Fruit fly (Drosophila melanogaster) whole organism, embryonic: ENCODE results near the gene Gsc.

Experiments
- Ada2b ChIP-seq: fragments of 200-800 bp; sonication (Bioruptor generic); IDR thresholded peaks from 2 replicates; pipeline ENCODE4 v1.3.6; 2022; ENCODE audit warnings: missing biosample characterization, missing genetic modification characterization
- BEAF-32 ChIP-seq: fragments of 200-800 bp; sonication (Bioruptor generic); optimal IDR thresholded peaks from 3 replicates; lab custom pipeline; 2017; ENCODE audit warnings: missing biosample characterization, missing genetic modification characterization, mild to moderate bottlenecking, moderate library complexity, missing genetic modification reagents
- Blimp-1 ChIP-seq: fragments of 200-800 bp; sonication (Bioruptor generic); optimal IDR thresholded peaks from 3 replicates; lab custom pipeline; 2018; ENCODE audit warnings: missing biosample characterization, missing genetic modification characterization, mild to moderate bottlenecking, moderate library complexity, missing genetic modification reagents
- CG1024 ChIP-seq: fragments of 200-800 bp; sonication (Bioruptor generic); IDR thresholded peaks from 2 replicates; pipeline ENCODE4 v1.3.6; 2022; ENCODE audit warnings: missing biosample characterization, missing genetic modification characterization
- CG10462 ChIP-seq: fragments of 200-800 bp; sonication (Bioruptor generic); optimal IDR thresholded peaks from 2 replicates; lab custom pipeline; 2016; ENCODE audit warnings: missing biosample characterization, missing genetic modification characterization
- CG12391 ChIP-seq: fragments of 200-800 bp; sonication (Bioruptor generic); optimal IDR thresholded peaks from 3 replicates; lab custom pipeline; 2018; ENCODE audit warnings: missing biosample characterization, mild to moderate bottlenecking, missing genetic modification characterization, moderate library complexity
- CG12942 ChIP-seq: fragments of 200-800 bp; sonication (Bioruptor generic); optimal IDR thresholded peaks from 3 replicates; lab custom pipeline; 2016; ENCODE audit warnings: missing biosample characterization, missing genetic modification characterization
- CG13424 ChIP-seq: fragments of 200-800 bp; sonication (Bioruptor generic); optimal IDR thresholded peaks from 2 replicates; lab custom pipeline; 2019; ENCODE audit warnings: missing biosample characterization, mild to moderate bottlenecking, missing genetic modification characterization, moderate library complexity
- CG14014 ChIP-seq: fragments of 200-800 bp; sonication (Bioruptor generic); IDR thresholded peaks from 2 replicates; pipeline ENCODE4 v1.3.6; 2022; ENCODE audit warnings: missing biosample characterization, missing genetic modification characterization
- CG15601 ChIP-seq: fragments of 200-800 bp; sonication (Bioruptor generic); optimal IDR thresholded peaks from 3 replicates; lab custom pipeline; 2019; ENCODE audit warnings: missing biosample characterization, mild to moderate bottlenecking, missing genetic modification characterization, moderate library complexity
- CG1647 ChIP-seq: fragments of 200-800 bp; sonication (Bioruptor generic); optimal IDR thresholded peaks from 3 replicates; lab custom pipeline; 2016; ENCODE audit warnings: missing biosample characterization, missing genetic modification characterization
- CG16863 ChIP-seq: fragments of 200-800 bp; sonication (Bioruptor generic); optimal IDR thresholded peaks from 3 replicates; lab custom pipeline; 2016; ENCODE audit warnings: missing biosample characterization, missing genetic modification characterization
- CG17361 ChIP-seq: fragments of 200-800 bp; sonication (Bioruptor generic); IDR thresholded peaks from 3 replicates; pipeline ENCODE4 v1.3.6; 2022; ENCODE audit warnings: missing biosample characterization, missing genetic modification characterization
- CG2712 ChIP-seq: fragments of 200-800 bp; optimal IDR thresholded peaks from 3 replicates; lab custom pipeline; 2019; ENCODE audit warnings: missing biosample characterization, mild to moderate bottlenecking, missing genetic modification characterization, moderate library complexity
- CG30403 ChIP-seq: fragments of 200-800 bp; sonication (Bioruptor generic); optimal IDR thresholded peaks from 3 replicates; lab custom pipeline; 2016; ENCODE audit warnings: missing biosample characterization, missing genetic modification characterization
- CG31224 ChIP-seq: fragments of 200-800 bp; sonication (Bioruptor generic); IDR thresholded peaks from 2 replicates; pipeline ENCODE4 v1.3.6; 2022; ENCODE audit warnings: missing biosample characterization, missing genetic modification characterization
- CG31365 ChIP-seq: fragments of 200-800 bp; sonication (Bioruptor generic); optimal IDR thresholded peaks from 2 replicates; lab custom pipeline; 2018; ENCODE audit warnings: missing biosample characterization, mild to moderate bottlenecking, missing genetic modification characterization
- CG3847 ChIP-seq: fragments of 200-800 bp; sonication (Bioruptor generic); IDR thresholded peaks from 2 replicates; pipeline ENCODE4 v1.3.6; 2022; ENCODE audit warnings: missing biosample characterization, missing genetic modification characterization
- CG4424 ChIP-seq: fragments of 200-800 bp; sonication (Bioruptor generic); optimal IDR thresholded peaks from 3 replicates; lab custom pipeline; 2016; ENCODE audit warnings: missing biosample characterization, missing genetic modification characterization
- CG5245 ChIP-seq: fragments of 200-800 bp; sonication (Bioruptor generic); optimal IDR thresholded peaks from 3 replicates; lab custom pipeline; 2016; ENCODE audit warnings: missing biosample characterization, missing genetic modification characterization
- CG7357 ChIP-seq: fragments of 200-800 bp; sonication (Bioruptor generic); IDR thresholded peaks from 3 replicates; pipeline ENCODE4 v1.3.6; 2022; ENCODE audit warnings: missing biosample characterization, missing genetic modification characterization
- CG7372 ChIP-seq: fragments of 200-800 bp; sonication (Bioruptor generic); IDR thresholded peaks from 2 replicates; pipeline ENCODE4 v1.3.6; 2022; ENCODE audit warnings: missing biosample characterization, missing genetic modification characterization
- CHES-1-like ChIP-seq: fragments of 200-800 bp; sonication (Bioruptor generic); optimal IDR thresholded peaks from 2 replicates; lab custom pipeline; 2016; ENCODE audit warnings: missing biosample characterization, missing genetic modification characterization
- Chrac-16 ChIP-seq: fragments of 200-800 bp; sonication (Bioruptor generic); optimal IDR thresholded peaks from 3 replicates; lab custom pipeline; 2016; ENCODE audit warnings: missing biosample characterization, missing genetic modification characterization
- Dek ChIP-seq: fragments of 200-800 bp; sonication (Bioruptor generic); optimal IDR thresholded peaks from 3 replicates; lab custom pipeline; 2019; ENCODE audit warnings: missing biosample characterization, mild to moderate bottlenecking, missing genetic modification characterization, moderate library complexity
- Dip2 ChIP-seq: fragments of 200-800 bp; sonication (Bioruptor generic); IDR thresholded peaks from 2 replicates; pipeline ENCODE4 v1.3.6; 2022; ENCODE audit warnings: missing biosample characterization, missing genetic modification characterization
- Doc3 ChIP-seq: fragments of 200-800 bp; sonication (Bioruptor generic); IDR thresholded peaks from 3 replicates; pipeline ENCODE4 v1.3.6; 2022; ENCODE audit warnings: missing biosample characterization, missing genetic modification characterization; ENCODE audit not compliant: partially characterized antibody
- Ets65A ChIP-seq: fragments of 200-800 bp; sonication (Bioruptor generic); peaks from one replicate; lab custom pipeline; 2016; ENCODE audit warnings: missing biosample characterization, missing genetic modification characterization
- Lhr ChIP-seq: fragments of 200-800 bp; sonication (Bioruptor generic); optimal IDR thresholded peaks from 3 replicates; lab custom pipeline; 2017; ENCODE audit warnings: mild to moderate bottlenecking, missing biosample characterization, missing genetic modification reagents, missing genetic modification characterization
- Lim3 ChIP-seq: fragments of 200-800 bp; sonication (Bioruptor generic); IDR thresholded peaks from 2 replicates; pipeline ENCODE4 v1.3.6; 2022; ENCODE audit warnings: missing biosample characterization, missing genetic modification characterization
- MESR4 ChIP-seq: fragments of 200-800 bp; sonication (Bioruptor generic); optimal IDR thresholded peaks from 2 replicates; lab custom pipeline; 2018; ENCODE audit warnings: missing biosample characterization, mild to moderate bottlenecking, missing genetic modification characterization, moderate library complexity
- Med ChIP-seq: fragments of 200-800 bp; sonication (Bioruptor generic); peaks from one replicate; lab custom pipeline; 2016; ENCODE audit warnings: missing biosample characterization, missing genetic modification characterization, mild to moderate bottlenecking, inconsistent platforms, moderate library complexity
- Meics ChIP-seq: fragments of 200-800 bp; sonication (Bioruptor generic); optimal IDR thresholded peaks from 2 replicates; lab custom pipeline; 2017; ENCODE audit warnings: missing biosample characterization, mild to moderate bottlenecking, missing genetic modification characterization
- NC2β ChIP-seq: fragments of 200-800 bp; sonication (Bioruptor generic); optimal IDR thresholded peaks from 2 replicates; lab custom pipeline; 2016; ENCODE audit warnings: missing biosample characterization, missing genetic modification characterization
- Scr ChIP-seq: fragments of 200-800 bp; sonication (Bioruptor generic); IDR thresholded peaks from 2 replicates; pipeline ENCODE4 v1.3.6; 2022; ENCODE audit warnings: missing biosample characterization, missing genetic modification characterization; ENCODE audit not compliant: partially characterized antibody
- bab2 ChIP-seq: fragments of 200-800 bp; sonication (Bioruptor generic); optimal IDR thresholded peaks from 2 replicates; lab custom pipeline; 2016; ENCODE audit warnings: missing biosample characterization, missing genetic modification characterization
- ci ChIP-seq: fragments of 200-800 bp; sonication (Bioruptor generic); IDR thresholded peaks from 3 replicates; pipeline ENCODE4 v1.3.6; 2022; ENCODE audit warnings: missing biosample characterization, missing genetic modification characterization
- crp ChIP-seq, 2 experiments: fragments of 200-800 bp; sonication (Bioruptor generic); optimal IDR thresholded peaks; 2 replicates in 1 of 2; 3 replicates in 1 of 2; lab custom pipeline; 2017; ENCODE audit warnings: missing biosample characterization in 2 of 2, missing genetic modification characterization in 2 of 2, mild to moderate bottlenecking in 1 of 2, moderate library complexity in 1 of 2
- gem ChIP-seq: fragments of 200-800 bp; sonication (Bioruptor generic); optimal IDR thresholded peaks from 2 replicates; lab custom pipeline; 2019; ENCODE audit warnings: missing biosample characterization, mild to moderate bottlenecking, missing genetic modification characterization, moderate library complexity
- insv ChIP-seq, 2 experiments: fragments of 200-800 bp; sonication (Bioruptor generic); optimal IDR thresholded peaks; 3 replicates each; lab custom pipeline; 2016 to 2018; ENCODE audit warnings: missing biosample characterization in 2 of 2, missing genetic modification characterization in 2 of 2
- kay ChIP-seq: fragments of 200-800 bp; sonication (Bioruptor generic); optimal IDR thresholded peaks from 2 replicates; lab custom pipeline; 2016; ENCODE audit warnings: missing biosample characterization, missing genetic modification characterization
- lilli ChIP-seq: fragments of 200-800 bp; sonication (Bioruptor generic); optimal IDR thresholded peaks from 3 replicates; lab custom pipeline; 2016; ENCODE audit warnings: missing biosample characterization, missing genetic modification characterization
- nerfin-2 ChIP-seq: fragments of 200-800 bp; sonication (Bioruptor generic); IDR thresholded peaks from 2 replicates; pipeline ENCODE4 v1.3.6; 2022; ENCODE audit warnings: missing biosample characterization, missing genetic modification characterization; ENCODE audit not compliant: partially characterized antibody
- oc ChIP-seq: fragments of 200-800 bp; sonication (Bioruptor generic); optimal IDR thresholded peaks from 2 replicates; lab custom pipeline; 2018; ENCODE audit warnings: missing biosample characterization, mild to moderate bottlenecking, missing genetic modification characterization, moderate library complexity
- p53 ChIP-seq: fragments of 200-800 bp; sonication (Bioruptor generic); optimal IDR thresholded peaks from 2 replicates; lab custom pipeline; 2016; ENCODE audit warnings: missing biosample characterization, missing genetic modification characterization
- pnt ChIP-seq: fragments of 200-800 bp; sonication (Bioruptor generic); optimal IDR thresholded peaks from 3 replicates; lab custom pipeline; 2016; ENCODE audit warnings: missing biosample characterization, missing genetic modification characterization
- ranshi ChIP-seq: fragments of 200-800 bp; sonication (Bioruptor generic); IDR thresholded peaks from 2 replicates; pipeline ENCODE4 v1.3.6; 2022; ENCODE audit warnings: missing biosample characterization, missing genetic modification characterization
- slou ChIP-seq: fragments of 200-800 bp; sonication (Bioruptor generic); optimal IDR thresholded peaks from 3 replicates; lab custom pipeline; 2016; ENCODE audit warnings: missing biosample characterization, missing genetic modification characterization
- tap ChIP-seq: fragments of 200-800 bp; optimal IDR thresholded peaks from 3 replicates; lab custom pipeline; 2019; ENCODE audit warnings: missing biosample characterization, mild to moderate bottlenecking, missing genetic modification characterization, moderate library complexity
- tll ChIP-seq, 2 experiments: fragments of 200-800 bp in 1 of 2; fragments of >200 bp in 1 of 2; sonication (Bioruptor generic) in 1 of 2; optimal IDR thresholded peaks; 2 replicates each; lab custom pipeline; 2017 to 2019; ENCODE audit warnings: missing biosample characterization in 2 of 2, missing genetic modification characterization in 2 of 2, mild to moderate bottlenecking in 1 of 2, moderate library complexity in 1 of 2

Gene Gsc

DNA sequence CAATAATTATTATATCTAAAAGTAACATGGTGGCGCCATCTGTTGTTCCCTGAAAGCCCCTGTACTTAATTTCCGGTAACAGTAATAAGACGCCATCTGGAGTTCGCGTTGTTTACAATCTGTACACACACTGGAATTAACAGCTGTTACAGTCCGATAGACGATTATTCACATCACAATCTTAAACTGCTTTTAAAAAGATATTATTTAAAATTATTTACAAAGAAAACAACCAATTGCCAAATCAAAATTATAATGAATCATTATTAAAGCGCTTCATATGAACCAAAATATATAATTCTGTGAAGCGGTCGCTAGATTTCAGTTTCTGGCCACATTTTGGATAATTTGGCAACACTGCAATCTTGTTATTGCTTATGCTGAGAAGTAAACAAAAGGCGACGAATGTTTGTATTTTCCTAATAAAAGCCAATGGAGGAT, 8.0 kb upstream of the Gsc start, which contains the start of gene CG13689 (continued):
- peak; percentile 56 for TF ChIP-seq CG31365 (tag; lab: Kevin White, UChicago)
- peak; percentile 23 for TF ChIP-seq slou
- TF ChIP-seq CG1024 (GFP tag; lab: Robert Waterston, UW) = peak; percentile 42
- peak; percentile 32 for TF ChIP-seq Dek (tag; lab: Kevin White, UChicago)
- peak; percentile 63 for TF ChIP-seq CG4424 (GFP tag; lab: Kevin White, UChicago)
- peak; percentile 10 for TF ChIP-seq tap (tag; lab: Kevin White, UChicago)
- no peak for TF ChIP-seq Ada2b (GFP tag; lab: Robert Waterston, UW)
- TF ChIP-seq CG3847 = peak; percentile 63
- TF ChIP-seq Med (GFP tag; lab: Kevin White, UChicago) = peak; percentile 92
- TF ChIP-seq CG17361 (GFP tag; lab: Robert Waterston, UW) = peak; percentile 62
- TF ChIP-seq Blimp-1 (GFP tag; lab: Kevin White, UChicago) = no peak
- TF ChIP-seq CG12942 = peak; percentile 0
- TF ChIP-seq ranshi (GFP tag; lab: Robert Waterston, UW) = 0 out of 2 replicates have a peak, but pooled peaks have one; percentile 8
- TF ChIP-seq pnt (GFP tag; lab: Kevin White, UChicago) = peak; percentile 27
- TF ChIP-seq CG1647 (GFP tag; lab: Kevin White, UChicago) = peak; percentile 9
- no peak for TF ChIP-seq CG7357
- peak; percentile 27 for TF ChIP-seq CG16863 (GFP tag; lab: Kevin White, UChicago)
- TF ChIP-seq CG5245 (GFP tag; lab: Kevin White, UChicago) = peak; percentile 48
- peak in 1 of 2 experiments; percentile 55 for TF ChIP-seq insv (GFP tag; optimal IDR thresholded peaks at IDR 0.05; lab: Kevin White, UChicago)
- peak; percentile 41; the same call in 1 of the 2 replicates for TF ChIP-seq CG14014 (GFP tag; lab: Robert Waterston, UW)
- TF ChIP-seq lilli = peak; percentile 69
- 0 out of 3 replicates have a peak, but pooled peaks have one; percentile 37 for TF ChIP-seq ci (GFP tag; lab: Robert Waterston, UW)
- TF ChIP-seq Ets65A (GFP tag; lab: Kevin White, UChicago) = peak; percentile 58
- peak; percentile 68 for TF ChIP-seq CG30403
- TF ChIP-seq Dip2 (GFP tag; lab: Robert Waterston, UW) = peak; percentile 99
- no peak for TF ChIP-seq kay (GFP tag; lab: Kevin White, UChicago)
- TF ChIP-seq Lhr = peak; percentile 78
- peak; percentile 74 for TF ChIP-seq CG2712
- TF ChIP-seq CHES-1-like = peak; percentile 42
- TF ChIP-seq Scr (GFP tag; lab: Robert Waterston, UW) = peak; percentile 39
- no peak; the same call in 1 of the 2 replicates for TF ChIP-seq CG7372 (GFP tag; lab: Robert Waterston, UW)
- TF ChIP-seq Doc3 (GFP tag; lab: Robert Waterston, UW) = no peak
- TF ChIP-seq bab2 (GFP tag; lab: Kevin White, UChicago) = peak; percentile 46
- TF ChIP-seq NC2β (GFP tag; lab: Kevin White, UChicago) = peak; percentile 37
- no peak for TF ChIP-seq oc (tag; lab: Kevin White, UChicago)
- TF ChIP-seq CG10462 = peak; percentile 9
- peak in 1 of 2 experiments; percentile 53 for TF ChIP-seq crp (GFP tag; optimal IDR thresholded peaks at IDR 0.05; lab: Kevin White, UChicago)
- TF ChIP-seq CG15601 (tag; lab: Kevin White, UChicago) = peak; percentile 21
- TF ChIP-seq BEAF-32 (GFP tag; lab: Kevin White, UChicago) = peak; percentile 35
- TF ChIP-seq tll (GFP tag; optimal IDR thresholded peaks at IDR 0.05; lab: Kevin White, UChicago) = no peak
- TF ChIP-seq p53 (GFP tag; lab: Kevin White, UChicago) = no peak
- peak; percentile 62 for TF ChIP-seq CG12391
- no peak for TF ChIP-seq Lim3 (GFP tag; lab: Robert Waterston, UW)
- peak; percentile 39 for TF ChIP-seq CG13424 (tag; lab: Kevin White, UChicago)
- peak; percentile 77 for TF ChIP-seq Chrac-16 (GFP tag; lab: Kevin White, UChicago)
- peak; percentile 52 for TF ChIP-seq Meics (GFP tag; lab: Kevin White, UChicago)
- peak; percentile 67 for TF ChIP-seq gem (tag; lab: Kevin White, UChicago)
- no peak for TF ChIP-seq nerfin-2 (GFP tag; lab: Robert Waterston, UW)
- TF ChIP-seq CG31224 = 0 out of 2 replicates have a peak, but pooled peaks have one; percentile 6
- peak; percentile 35 for TF ChIP-seq MESR4 (GFP tag; lab: Kevin White, UChicago)
